Worm (Caenorhabditis elegans): Measurements from ENCODE around the gene cest-8.
A peak's percentile ranks its signal among the peaks of the same experiment; 100 is the strongest.

cest-8 gene

DNA sequence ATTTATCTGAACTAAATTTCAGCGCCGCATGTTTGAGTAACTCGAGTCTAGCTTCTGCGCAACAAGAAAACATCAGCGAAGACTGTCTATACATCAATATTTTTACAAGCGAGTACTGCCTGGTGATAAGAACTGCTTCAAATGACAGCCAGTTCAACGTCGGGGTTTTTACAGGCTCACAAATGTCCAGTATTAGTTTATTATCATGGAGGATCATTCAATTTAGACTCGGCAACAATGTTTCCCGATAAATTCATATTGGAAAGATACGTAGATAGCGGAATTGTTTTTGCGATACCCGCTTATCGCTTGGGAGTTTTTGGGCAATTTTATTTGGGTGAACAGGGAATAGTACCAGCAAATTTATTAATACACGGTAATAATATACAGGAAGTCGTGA is 10.9 kb downstream of the cest-8 start:
- TF ChIP-seq mls-2 (tag; optimal IDR thresholded peaks at IDR 0.05) (no peak), sptf-1 (tag; optimal IDR thresholded peaks at IDR 0.05) (no peak)

DNA sequence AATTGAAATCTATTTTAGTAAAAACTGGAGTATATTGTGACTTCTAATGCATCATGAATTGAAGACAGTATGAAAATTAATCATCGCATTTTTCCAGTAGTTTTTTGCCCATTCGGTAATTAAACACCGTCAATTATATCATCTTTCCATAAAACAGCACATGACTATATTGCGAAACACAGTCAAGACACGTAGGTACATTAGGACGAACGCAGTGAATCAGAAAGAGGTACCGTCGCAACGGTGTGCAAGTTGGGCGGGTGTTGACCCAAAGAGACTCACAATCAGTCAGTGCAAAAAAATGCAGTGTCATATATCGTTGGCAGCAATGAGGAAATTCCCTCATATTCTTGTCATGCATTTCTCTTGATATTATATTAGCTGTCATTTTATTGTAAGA is 15.0 kb downstream of the cest-8 start:
- TF ChIP-seq sptf-1 (tag; optimal IDR thresholded peaks at IDR 0.05): no peak
- no peak for TF ChIP-seq lsy-2 (tag; optimal IDR thresholded peaks at IDR 0.05)
- TF ChIP-seq tbx-8 (GFP tag; optimal IDR thresholded peaks at IDR 0.05): no peak
- no peak for TF ChIP-seq nhr-2 (tag; optimal IDR thresholded peaks at IDR 0.05)
- TF ChIP-seq M03D4.4 (tag; optimal IDR thresholded peaks at IDR 0.05): no peak
- TF ChIP-seq pha-4 (tag; optimal IDR thresholded peaks at IDR 0.05): no peak
- TF ChIP-seq cnd-1 (tag; optimal IDR thresholded peaks at IDR 0.05): no peak
- no peak for TF ChIP-seq nhr-76 (tag; optimal IDR thresholded peaks at IDR 0.05)
- TF ChIP-seq ceh-83 (GFP tag; optimal IDR thresholded peaks at IDR 0.05): no peak
- no peak for TF ChIP-seq zip-8 (tag; optimal IDR thresholded peaks at IDR 0.05)
- TF ChIP-seq lin-13 (tag; optimal IDR thresholded peaks at IDR 0.05): no peak

DNA sequence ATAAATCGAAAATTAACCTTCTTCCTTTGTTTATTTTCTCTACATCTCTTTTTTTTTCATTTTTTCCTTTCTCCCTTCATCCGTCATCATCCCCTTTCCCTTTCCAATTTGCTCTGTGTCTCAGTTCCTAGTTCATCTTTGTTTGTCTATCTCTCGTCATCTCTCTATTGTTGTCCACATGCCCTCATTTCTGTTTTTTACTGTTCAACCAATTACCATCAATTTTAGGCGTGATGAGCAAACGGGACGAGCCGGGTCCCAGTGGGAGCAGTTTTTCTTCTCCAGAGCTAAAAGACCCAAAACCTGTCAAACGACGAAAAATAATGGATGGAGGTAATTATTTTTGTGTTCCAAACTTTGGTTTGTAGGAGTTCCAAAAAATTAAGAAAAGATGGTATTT is 15.9 kb downstream of the cest-8 start, which contains the start of gene C23H4.6:
C23H4.6 (plus strand) TSS at position 219 of the 400 bp plus-strand sequence.
- no peak for TF ChIP-seq unc-120 (tag; optimal IDR thresholded peaks at IDR 0.05; ENCODE audit: poor library complexity, severe bottlenecking)
- no peak for TF ChIP-seq mls-2 (tag; optimal IDR thresholded peaks at IDR 0.05)
- no peak for TF ChIP-seq flh-1 (GFP tag; optimal IDR thresholded peaks at IDR 0.05)
- no peak for TF ChIP-seq lin-13 (tag; optimal IDR thresholded peaks at IDR 0.05)
- TF ChIP-seq zip-8 (tag; optimal IDR thresholded peaks at IDR 0.05): no peak
- TF ChIP-seq elt-1 (tag; optimal IDR thresholded peaks at IDR 0.05; ENCODE audit: borderline replicate concordance, insufficient read depth): no peak
- TF ChIP-seq tbx-8 (GFP tag; optimal IDR thresholded peaks at IDR 0.05): no peak
- TF ChIP-seq drap-1 (GFP tag; optimal IDR thresholded peaks at IDR 0.05): no peak
- TF ChIP-seq nhr-2 (tag; optimal IDR thresholded peaks at IDR 0.05): no peak
- no peak for TF ChIP-seq nhr-12 (tag; optimal IDR thresholded peaks at IDR 0.05)

DNA sequence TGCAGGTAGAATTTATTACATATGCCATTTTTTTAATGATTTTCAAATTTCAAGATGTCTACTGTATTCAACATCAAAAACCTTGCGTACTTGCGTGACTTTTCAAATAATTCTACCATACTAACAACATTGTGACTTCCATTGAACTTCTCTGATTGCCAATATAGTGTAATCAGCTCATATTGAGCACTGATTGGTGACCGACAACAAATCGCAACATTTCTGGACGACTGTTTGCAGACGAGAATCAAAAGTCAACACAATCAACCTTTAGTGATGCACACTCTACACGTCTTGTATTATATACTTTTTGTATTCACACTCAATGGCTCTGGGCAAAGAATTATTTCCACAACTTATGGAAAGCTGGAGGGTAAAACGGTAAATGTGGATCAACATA is 22.0 kb downstream of the cest-8 start, which contains the start of gene cest-3:
cest-3 (plus strand) TSS at position 190 of the 400 bp plus-strand sequence.
- TF ChIP-seq nhr-28 (tag; optimal IDR thresholded peaks at IDR 0.05) (no peak), flh-1 (GFP tag; optimal IDR thresholded peaks at IDR 0.05) (no peak), lsy-2 (tag; optimal IDR thresholded peaks at IDR 0.05) (no peak), snpc-4 (tag; optimal IDR thresholded peaks at IDR 0.05) (no peak), ztf-11 (tag; optimal IDR thresholded peaks at IDR 0.05) (no peak), nhr-12 (tag; optimal IDR thresholded peaks at IDR 0.05) (no peak), M03D4.4 (tag; optimal IDR thresholded peaks at IDR 0.05) (no peak)

DNA sequence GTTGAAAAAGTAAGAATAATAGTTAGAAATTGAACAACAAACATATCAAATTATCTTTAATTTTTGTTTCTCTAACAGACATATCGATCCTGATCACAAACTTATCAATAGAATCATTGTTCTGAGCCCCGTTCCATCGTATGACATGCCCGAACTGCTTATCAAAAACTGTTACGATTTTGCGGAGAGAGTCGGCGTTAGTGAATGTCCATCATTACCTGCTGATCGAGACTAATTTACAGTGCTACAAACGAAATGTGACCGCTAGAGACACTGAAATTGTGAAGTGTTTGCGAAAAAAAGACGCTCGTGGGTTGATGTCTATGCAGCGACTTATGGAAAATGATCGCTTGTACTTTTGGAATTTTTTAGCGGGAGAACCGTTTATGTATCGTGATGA is 23.4 kb downstream of the cest-8 start:
- TF ChIP-seq flh-1 (GFP tag; optimal IDR thresholded peaks at IDR 0.05) (no peak), nhr-2 (tag; optimal IDR thresholded peaks at IDR 0.05) (no peak)

DNA sequence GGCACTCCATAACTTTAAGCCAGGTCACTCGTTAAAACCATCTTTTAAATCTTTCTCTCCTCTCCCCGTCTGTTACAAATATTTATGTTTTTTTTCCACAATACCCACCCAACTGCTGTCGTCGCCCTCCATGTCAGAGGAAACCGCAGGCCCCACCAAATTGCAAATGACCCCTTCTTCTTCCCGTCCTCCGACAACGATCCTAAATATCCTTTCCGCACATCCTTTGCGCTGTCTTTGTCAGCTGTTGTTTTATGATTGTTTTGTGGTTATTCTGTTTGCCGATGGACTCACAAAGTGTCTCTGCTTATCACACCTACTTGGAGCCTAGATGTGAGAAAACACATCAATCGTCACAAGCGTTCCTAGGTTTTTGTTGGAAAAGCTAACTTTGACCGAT is 28.7 kb downstream of the cest-8 start:
- no peak for TF ChIP-seq snpc-4 (tag; optimal IDR thresholded peaks at IDR 0.05)
- TF ChIP-seq hlh-1 (tag; optimal IDR thresholded peaks at IDR 0.05): peak; percentile 91
- TF ChIP-seq nhr-28 (tag; optimal IDR thresholded peaks at IDR 0.05): no peak
- TF ChIP-seq unc-62 (GFP tag; optimal IDR thresholded peaks at IDR 0.05): peak; percentile 22

DNA sequence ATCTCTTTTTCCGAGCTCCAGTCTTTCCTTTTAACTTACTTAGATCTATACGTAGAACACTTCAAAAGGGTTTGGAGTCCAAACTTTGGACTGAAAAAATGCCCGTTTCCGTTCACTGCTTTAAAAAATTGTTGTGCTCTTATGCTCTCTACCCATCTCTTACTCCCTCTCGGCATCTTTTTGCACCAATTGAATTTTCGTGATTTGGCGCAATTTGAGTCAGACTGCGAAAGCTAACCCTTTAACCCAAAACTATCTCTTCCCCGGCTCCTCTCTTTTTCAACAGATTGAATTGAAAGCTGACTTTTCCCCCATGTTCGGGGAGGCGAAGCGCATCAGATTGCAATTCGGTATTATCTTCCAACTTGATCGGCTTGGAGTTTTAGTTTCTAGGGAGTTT is 32.7 kb downstream of the cest-8 start:
- TF ChIP-seq nhr-28 (tag; optimal IDR thresholded peaks at IDR 0.05): no peak
- peak; percentile 80 for TF ChIP-seq ces-1 (GFP tag; optimal IDR thresholded peaks at IDR 0.05)

DNA sequence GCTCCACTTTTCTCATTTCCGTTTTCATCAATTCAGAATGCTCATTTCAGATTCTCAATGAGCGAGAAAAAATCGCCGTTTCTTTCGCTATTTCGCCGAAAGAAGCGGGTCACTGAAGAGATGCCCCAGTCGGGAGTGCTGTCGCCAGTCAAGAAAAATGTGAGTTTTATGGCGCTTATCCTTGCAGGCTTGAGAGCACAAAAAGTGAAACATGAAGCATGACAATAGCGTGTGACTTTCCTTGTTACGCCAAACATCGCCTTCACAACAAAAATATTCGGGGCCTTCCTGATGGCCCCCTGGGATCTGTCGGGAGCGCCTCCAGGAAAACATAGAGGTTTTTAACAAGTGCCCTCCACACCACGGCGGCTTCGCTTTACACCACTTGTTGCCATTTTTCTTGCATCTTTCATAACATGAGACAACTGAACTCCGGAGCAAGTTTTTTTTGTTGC is 37.2 kb downstream of the cest-8 start, which contains the start of gene E01G6.2:
E01G6.2 (plus strand) TSS at position 51 of the 455 bp plus-strand sequence.
- TF ChIP-seq pha-4 (tag; optimal IDR thresholded peaks at IDR 0.05) (no peak), ces-1 (GFP tag; optimal IDR thresholded peaks at IDR 0.05) (no peak), ztf-11 (tag; optimal IDR thresholded peaks at IDR 0.05) (no peak), lin-32 (GFP tag; optimal IDR thresholded peaks at IDR 0.05) (no peak), sem-2 (GFP tag; optimal IDR thresholded peaks at IDR 0.05) (no peak), nhr-237 (tag; optimal IDR thresholded peaks at IDR 0.05) (no peak), ceh-83 (GFP tag; optimal IDR thresholded peaks at IDR 0.05) (no peak), nhr-12 (tag; optimal IDR thresholded peaks at IDR 0.05) (no peak), nhr-76 (tag; optimal IDR thresholded peaks at IDR 0.05) (no peak), hlh-1 (tag; optimal IDR thresholded peaks at IDR 0.05) (no peak), blmp-1 (tag; optimal IDR thresholded peaks at IDR 0.05) (no peak), mep-1 (tag; optimal IDR thresholded peaks at IDR 0.05) (no peak)
